Worm (Caenorhabditis elegans): Measurements from ENCODE around the gene T05A8.3.
"Not testable (repeated sequence)": the region's sequence is repeated elsewhere in the genome, so short reads cannot be mapped to it uniquely, and the experiment has no call there.

Gene T05A8.3

ce11 chrII:2672320-2672719, 44.9 kb downstream of the T05A8.3 start, which contains the start of gene sri-57:
Gene sri-57 (minus strand): TSS chrII:2672420.
- not testable (repeated sequence) for TF ChIP-seq drap-1 (GFP tag; optimal IDR thresholded peaks at IDR 0.05); pha-4 (tag; optimal IDR thresholded peaks at IDR 0.05); hlh-1 (tag; optimal IDR thresholded peaks at IDR 0.05)

- TF ChIP-seq nhr-76 (tag; optimal IDR thresholded peaks at IDR 0.05) (no peak), unc-39 (tag; optimal IDR thresholded peaks at IDR 0.05) (no peak), elt-1 (tag; optimal IDR thresholded peaks at IDR 0.05; ENCODE audit: borderline replicate concordance, insufficient read depth) (no peak), nhr-237 (tag; optimal IDR thresholded peaks at IDR 0.05) (no peak), unc-62 (GFP tag; optimal IDR thresholded peaks at IDR 0.05) (no peak), ceh-39 (tag; optimal IDR thresholded peaks at IDR 0.05) (no peak), cnd-1 (tag; optimal IDR thresholded peaks at IDR 0.05) (no peak), ceh-83 (GFP tag; optimal IDR thresholded peaks at IDR 0.05) (no peak), ztf-11 (tag; optimal IDR thresholded peaks at IDR 0.05) (no peak), lin-32 (GFP tag; optimal IDR thresholded peaks at IDR 0.05) (no peak), sptf-1 (tag; optimal IDR thresholded peaks at IDR 0.05) (no peak), M03D4.4 (tag; optimal IDR thresholded peaks at IDR 0.05) (no peak), lsy-2 (tag; optimal IDR thresholded peaks at IDR 0.05) (no peak), mls-2 (tag; optimal IDR thresholded peaks at IDR 0.05) (no peak), lin-13 (tag; optimal IDR thresholded peaks at IDR 0.05) (no peak), elt-3 (tag; optimal IDR thresholded peaks at IDR 0.05) (no peak), flh-1 (GFP tag; optimal IDR thresholded peaks at IDR 0.05) (no peak), pha-4 (tag; optimal IDR thresholded peaks at IDR 0.05) (no peak)
These were observed 51.6 kb downstream of the T05A8.3 start, which contains the start of gene F22E5.22 for ce11 chrII:2665606-2666005. Gene F22E5.22 (plus strand): TSS chrII:2665906.

- not testable (repeated sequence) for TF ChIP-seq ztf-11, blmp-1, sptf-1 (tag; optimal IDR thresholded peaks at IDR 0.05)
These were observed 52.2 kb downstream of the T05A8.3 start, which contains the start of gene F22E5.2 for ce11 chrII:2665081-2665480. Gene F22E5.2 (plus strand): TSS chrII:2665381.
